Worm (Caenorhabditis elegans): ENCODE results near the gene dnj-23.

dnj-23 gene

DNA sequence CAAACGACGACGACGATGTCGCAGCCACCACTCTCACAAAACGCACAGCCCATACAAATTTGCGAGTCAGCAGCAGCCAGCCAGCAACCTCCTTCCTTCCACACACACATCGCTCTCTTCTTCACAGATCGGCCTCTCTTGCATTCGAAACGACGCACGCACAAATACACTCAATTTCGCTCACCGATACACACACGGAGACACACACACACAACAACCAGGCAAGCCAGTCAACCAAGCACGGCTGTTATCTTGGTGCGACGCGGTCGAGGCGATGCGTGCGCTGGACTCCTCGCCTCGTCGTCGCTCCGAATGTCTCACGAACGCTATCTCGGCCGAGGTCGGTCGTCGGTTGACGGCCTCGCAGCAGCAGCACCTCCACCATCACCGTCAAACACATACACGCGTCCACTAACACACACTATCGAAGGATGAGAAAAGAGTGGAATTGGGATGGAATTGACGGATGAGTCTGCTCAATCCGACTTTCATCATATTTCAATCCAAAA lies 48.0 kb downstream of the dnj-23 start (continued):
- TF ChIP-seq hlh-30 (tag; optimal IDR thresholded peaks at IDR 0.05; ENCODE audit: insufficient read depth) (peak; percentile 85), D1046.2 (GFP tag; IDR thresholded peaks at IDR 0.05) (no peak), ztf-7 (tag; optimal IDR thresholded peaks at IDR 0.05) (peak; percentile 33), daf-16 (GFP tag; optimal IDR thresholded peaks at IDR 0.05) (peak in 1 of 2 experiments; percentile 81), daf-16 (tag; optimal IDR thresholded peaks at IDR 0.05) (peak; percentile 88), tag-97 (GFP tag; IDR thresholded peaks at IDR 0.05) (no peak), dmd-8 (GFP tag; IDR thresholded peaks at IDR 0.05) (no peak), zfp-3 (GFP tag; conservative IDR thresholded peaks at IDR 0.05) (peak; percentile 75; the same call in 1 of the 2 replicates), nhr-25 (tag; optimal IDR thresholded peaks at IDR 0.05; ENCODE audit: borderline replicate concordance, insufficient read depth) (peak; percentile 94), mdt-29 (GFP tag; IDR thresholded peaks at IDR 0.05) (peak; percentile 49; the same call in 1 of the 2 replicates), nhr-10 (tag; optimal IDR thresholded peaks at IDR 0.05) (peak; percentile 23), nhr-102 (tag; optimal IDR thresholded peaks at IDR 0.05) (peak; percentile 51), Y5F2A.4 (GFP tag; optimal IDR thresholded peaks at IDR 0.05) (no peak), fos-1 (tag; optimal IDR thresholded peaks at IDR 0.05) (no peak), hif-1 (tag; optimal IDR thresholded peaks at IDR 0.05) (peak in 1 of 2 experiments; percentile 91), daf-12 (tag; optimal IDR thresholded peaks at IDR 0.05) (no peak), skn-1 (tag; optimal IDR thresholded peaks at IDR 0.05) (no peak), hmg-1.1 (GFP tag; IDR thresholded peaks at IDR 0.05) (peak; percentile 95), dve-1 (tag; optimal IDR thresholded peaks at IDR 0.05; ENCODE audit: insufficient read depth) (peak; percentile 98), nhr-28 (tag; optimal IDR thresholded peaks at IDR 0.05) (peak; percentile 89), lim-7 (GFP tag; IDR thresholded peaks at IDR 0.05) (0 out of 2 replicates have a peak, but pooled peaks have one; percentile 44), nhr-42 (GFP tag; IDR thresholded peaks at IDR 0.05) (0 out of 2 replicates have a peak, but pooled peaks have one; percentile 72), ctbp-1 (GFP tag; IDR thresholded peaks at IDR 0.05) (peak; percentile 83), spr-3 (GFP tag; optimal IDR thresholded peaks at IDR 0.05) (peak; percentile 37), lin-29 (GFP tag; IDR thresholded peaks at IDR 0.05) (no peak), fkh-10 (GFP tag; optimal IDR thresholded peaks at IDR 0.05) (peak; percentile 73), zag-1 (tag; optimal IDR thresholded peaks at IDR 0.05) (peak; percentile 47), zfp-2 (tag; optimal IDR thresholded peaks at IDR 0.05) (peak; percentile 56), zip-2 (tag; optimal IDR thresholded peaks at IDR 0.05) (no peak), F49E8.2 (tag; optimal IDR thresholded peaks at IDR 0.05; ENCODE audit: borderline replicate concordance) (no peak), aly-2 (tag; optimal IDR thresholded peaks at IDR 0.05) (no peak), zip-11 (GFP tag; IDR thresholded peaks at IDR 0.05) (no peak), sdz-12 (GFP tag; optimal IDR thresholded peaks at IDR 0.05) (no peak), ceh-28 (tag; optimal IDR thresholded peaks at IDR 0.05) (peak; percentile 19), duxl-1 (tag; optimal IDR thresholded peaks at IDR 0.05; ENCODE audit: poor library complexity) (no peak), R02D3.7 (tag; optimal IDR thresholded peaks at IDR 0.05) (no peak)

- no peak for TF ChIP-seq mes-2 (tag; optimal IDR thresholded peaks at IDR 0.05; ENCODE audit: poor library complexity, severe bottlenecking)
- TF ChIP-seq lir-3 (tag; optimal IDR thresholded peaks at IDR 0.05), result no peak
- no peak for TF ChIP-seq nhr-11 (tag; optimal IDR thresholded peaks at IDR 0.05)
- TF ChIP-seq zag-1 (tag; optimal IDR thresholded peaks at IDR 0.05), result no peak
- no peak for TF ChIP-seq Y75B8A.6 (GFP tag; IDR thresholded peaks at IDR 0.05)
- no peak for TF ChIP-seq D1046.2 (GFP tag; IDR thresholded peaks at IDR 0.05)
- TF ChIP-seq ceh-20 (GFP tag; IDR thresholded peaks at IDR 0.05), result no peak
- TF ChIP-seq dve-1 (tag; optimal IDR thresholded peaks at IDR 0.05; ENCODE audit: insufficient read depth), result no peak
- TF ChIP-seq ama-1 (optimal IDR thresholded peaks at IDR 0.05), result no peak
- TF ChIP-seq spr-3 (GFP tag; optimal IDR thresholded peaks at IDR 0.05), result no peak
- TF ChIP-seq ZK546.5 (tag; optimal IDR thresholded peaks at IDR 0.05), result no peak
- no peak for TF ChIP-seq mdt-29 (GFP tag; IDR thresholded peaks at IDR 0.05)
- TF ChIP-seq zfp-3 (GFP tag; conservative IDR thresholded peaks at IDR 0.05), result no peak
- no peak for TF ChIP-seq arid-1 (GFP tag; conservative IDR thresholded peaks at IDR 0.05)
- TF ChIP-seq snpc-1.2 (GFP tag; IDR thresholded peaks at IDR 0.05), result no peak
- TF ChIP-seq F49E8.2 (tag; optimal IDR thresholded peaks at IDR 0.05; ENCODE audit: borderline replicate concordance), result no peak
- TF ChIP-seq R02D3.7 (tag; optimal IDR thresholded peaks at IDR 0.05), result no peak
- no peak for TF ChIP-seq aha-1 (tag)
Observed at ce11 chrII:9059010-9059409, 49.4 kb downstream of the dnj-23 start.
